Worm (Caenorhabditis elegans): ENCODE data around the gene T25B6.3.
A peak's percentile ranks its signal among the peaks of the same experiment; 100 is the strongest.

T25B6.3 gene

ce11 chrX:9024270-9024669 is 3.1 kb upstream of the T25B6.3 start (continued):
- no peak for TF ChIP-seq F55B11.4 (tag; optimal IDR thresholded peaks at IDR 0.05; ENCODE audit: borderline replicate concordance, insufficient read depth)
- TF ChIP-seq ztf-6 (GFP tag; IDR thresholded peaks at IDR 0.05) = 0 out of 2 replicates have a peak, but pooled peaks have one; percentile 29
- peak; percentile 76 for TF ChIP-seq T26A5.8 (tag; optimal IDR thresholded peaks at IDR 0.05)
- no peak; the same call in 1 of the 2 replicates for TF ChIP-seq egl-44 (GFP tag; IDR thresholded peaks at IDR 0.05)
- no peak for TF ChIP-seq lir-1 (GFP tag; conservative IDR thresholded peaks at IDR 0.05)
- no peak for TF ChIP-seq aptf-3 (GFP tag; IDR thresholded peaks at IDR 0.05)
- peak; percentile 38; the same call in 1 of the 2 replicates for TF ChIP-seq B0019.2 (GFP tag; conservative IDR thresholded peaks at IDR 0.05)
- TF ChIP-seq sdz-38 (tag; optimal IDR thresholded peaks at IDR 0.05) = peak; percentile 19
- TF ChIP-seq akir-1 (GFP tag; optimal IDR thresholded peaks at IDR 0.05) = no peak
- peak; percentile 79 for TF ChIP-seq rcor-1 (GFP tag; IDR thresholded peaks at IDR 0.05)
- TF ChIP-seq unc-130 (GFP tag; optimal IDR thresholded peaks at IDR 0.05) = peak; percentile 18
- TF ChIP-seq snpc-3.4 (tag; optimal IDR thresholded peaks at IDR 0.05) = peak; percentile 32
- peak; percentile 50 for TF ChIP-seq attf-5 (GFP tag; optimal IDR thresholded peaks at IDR 0.05)
- peak; percentile 93 for TF ChIP-seq cebp-2 (GFP tag; IDR thresholded peaks at IDR 0.05)
- TF ChIP-seq egrh-3 (GFP tag; IDR thresholded peaks at IDR 0.05) = no peak; the same call in 1 of the 2 replicates
- no peak for TF ChIP-seq mcd-1 (GFP tag; IDR thresholded peaks at IDR 0.05)
- TF ChIP-seq hsf-1 (GFP tag; IDR thresholded peaks at IDR 0.05) = no peak
- peak; percentile 84 to 94 for TF ChIP-seq rec-8 (tag; optimal IDR thresholded peaks at IDR 0.05)
- TF ChIP-seq hlh-26 (GFP tag; conservative IDR thresholded peaks at IDR 0.05) = no peak
- TF ChIP-seq ceh-58 (GFP tag; IDR thresholded peaks at IDR 0.05) = no peak
- TF ChIP-seq ceh-27 (GFP tag; optimal IDR thresholded peaks at IDR 0.05) = peak; percentile 19
- no peak for TF ChIP-seq Y67H2A.10 (GFP tag; conservative IDR thresholded peaks at IDR 0.05)
- no peak for TF ChIP-seq F37B4.10 (GFP tag; IDR thresholded peaks at IDR 0.05)
- TF ChIP-seq cebp-1 (GFP tag; IDR thresholded peaks at IDR 0.05) = no peak
- TF ChIP-seq cebp-1 (tag; optimal IDR thresholded peaks at IDR 0.05) = no peak
- 0 out of 2 replicates have a peak, but pooled peaks have one; percentile 16 for TF ChIP-seq C17E4.6 (GFP tag; IDR thresholded peaks at IDR 0.05)
- peak; percentile 30 for TF ChIP-seq atf-7 (tag; optimal IDR thresholded peaks at IDR 0.05)
- 0 out of 2 replicates have a peak, but pooled peaks have one; percentile 48 for TF ChIP-seq madf-3 (GFP tag; IDR thresholded peaks at IDR 0.05)
- no peak for TF ChIP-seq tbx-9 (tag; optimal IDR thresholded peaks at IDR 0.05; ENCODE audit: borderline replicate concordance)
- no peak for TF ChIP-seq Y53F4B.3 (GFP tag; IDR thresholded peaks at IDR 0.05)
- no peak for TF ChIP-seq pha-4 (tag; optimal IDR thresholded peaks at IDR 0.05)
- no peak for TF ChIP-seq madf-6 (GFP tag; IDR thresholded peaks at IDR 0.05)
- peak; percentile 59 for TF ChIP-seq F23B12.7 (tag; optimal IDR thresholded peaks at IDR 0.05; ENCODE audit: insufficient read depth)
- TF ChIP-seq repo-1 (tag; optimal IDR thresholded peaks at IDR 0.05) = no peak
- no peak for TF ChIP-seq hrde-1 (tag; optimal IDR thresholded peaks at IDR 0.05; ENCODE audit: borderline replicate concordance)
- peak; percentile 71 for TF ChIP-seq ZK185.1 (tag; optimal IDR thresholded peaks at IDR 0.05; ENCODE audit: poor library complexity, severe bottlenecking)
- peak; percentile 37 for TF ChIP-seq nhr-80 (tag; optimal IDR thresholded peaks at IDR 0.05)
- no peak for TF ChIP-seq lsy-27 (tag; optimal IDR thresholded peaks at IDR 0.05; ENCODE audit: borderline replicate concordance, insufficient read depth)
- no peak for TF ChIP-seq zfh-2 (GFP tag; conservative IDR thresholded peaks at IDR 0.05)
- no peak for TF ChIP-seq sea-2 (GFP tag; IDR thresholded peaks at IDR 0.05)
- TF ChIP-seq madf-8 (GFP tag; conservative IDR thresholded peaks at IDR 0.05) = 0 out of 2 replicates have a peak, but pooled peaks have one; percentile 16
- TF ChIP-seq nfya-1 (tag; optimal IDR thresholded peaks at IDR 0.05; ENCODE audit: borderline replicate concordance, insufficient read depth) = no peak
- peak; percentile 76; the same call in 1 of the 2 replicates for TF ChIP-seq ekl-4 (GFP tag; IDR thresholded peaks at IDR 0.05)
- no peak for TF ChIP-seq ztf-28 (GFP tag; IDR thresholded peaks at IDR 0.05)
- TF ChIP-seq die-1 (tag; optimal IDR thresholded peaks at IDR 0.05) = peak; percentile 97
- TF ChIP-seq attf-6 (GFP tag; IDR thresholded peaks at IDR 0.05) = no peak
- TF ChIP-seq ama-1 (optimal IDR thresholded peaks at IDR 0.05) = no peak
- peak; percentile 83 to 92 for TF ChIP-seq ama-1 (GFP tag; optimal IDR thresholded peaks at IDR 0.05)

Data from whole organism, young adult.